Worm (Caenorhabditis elegans): Measurements from ENCODE around the gene B0285.3.

The B0285.3 gene

ce11 chrIII:4380835-4381234, 37.7 kb upstream of the B0285.3 start:
- no peak for TF ChIP-seq dmd-6 (GFP tag; IDR thresholded peaks at IDR 0.05)
- no peak for TF ChIP-seq mxl-2 (GFP tag; conservative IDR thresholded peaks at IDR 0.05)
- no peak for TF ChIP-seq ces-1 (GFP tag; optimal IDR thresholded peaks at IDR 0.05)
- TF ChIP-seq nhr-102 (tag; optimal IDR thresholded peaks at IDR 0.05) = no peak
- TF ChIP-seq mes-2 (tag; optimal IDR thresholded peaks at IDR 0.05; ENCODE audit: poor library complexity, severe bottlenecking) = peak; percentile 65

ce11 chrIII:4379717-4380116, 36.6 kb upstream of the B0285.3 start, which contains the start of gene B0284.3:
Gene B0284.3, minus strand, starts transcription at chrIII:4379817.
- TF ChIP-seq dmd-8 (GFP tag; IDR thresholded peaks at IDR 0.05) = no peak
- no peak for TF ChIP-seq F26F4.8 (GFP tag; conservative IDR thresholded peaks at IDR 0.05)
- no peak for TF ChIP-seq attf-4 (tag; optimal IDR thresholded peaks at IDR 0.05)
- TF ChIP-seq spr-3 (GFP tag; optimal IDR thresholded peaks at IDR 0.05) = no peak
- no peak for TF ChIP-seq zfp-3 (GFP tag; conservative IDR thresholded peaks at IDR 0.05)
- TF ChIP-seq zag-1 (tag; optimal IDR thresholded peaks at IDR 0.05) = no peak
- no peak for TF ChIP-seq lin-38 (GFP tag; IDR thresholded peaks at IDR 0.05)
- no peak for TF ChIP-seq Y105C5A.15 (GFP tag; IDR thresholded peaks at IDR 0.05)
- no peak for TF ChIP-seq aly-2 (tag; optimal IDR thresholded peaks at IDR 0.05)
- no peak for TF ChIP-seq snpc-1.2 (GFP tag; IDR thresholded peaks at IDR 0.05)
- TF ChIP-seq ZK546.5 (tag; optimal IDR thresholded peaks at IDR 0.05) = no peak
- no peak for TF ChIP-seq hif-1 (tag; optimal IDR thresholded peaks at IDR 0.05)
- no peak for TF ChIP-seq F10B5.3 (tag; optimal IDR thresholded peaks at IDR 0.05)
- TF ChIP-seq unc-39 (tag; optimal IDR thresholded peaks at IDR 0.05) = no peak
- TF ChIP-seq fos-1 (tag; optimal IDR thresholded peaks at IDR 0.05) = no peak
- TF ChIP-seq ceh-44 (GFP tag; IDR thresholded peaks at IDR 0.05) = no peak
- no peak for TF ChIP-seq dve-1 (tag; optimal IDR thresholded peaks at IDR 0.05; ENCODE audit: insufficient read depth)
- TF ChIP-seq mes-2 (tag; optimal IDR thresholded peaks at IDR 0.05; ENCODE audit: poor library complexity, severe bottlenecking) = no peak
- TF ChIP-seq dpl-1 (GFP tag; optimal IDR thresholded peaks at IDR 0.05) = no peak
- no peak for TF ChIP-seq mxl-2 (GFP tag; conservative IDR thresholded peaks at IDR 0.05)

DNA sequence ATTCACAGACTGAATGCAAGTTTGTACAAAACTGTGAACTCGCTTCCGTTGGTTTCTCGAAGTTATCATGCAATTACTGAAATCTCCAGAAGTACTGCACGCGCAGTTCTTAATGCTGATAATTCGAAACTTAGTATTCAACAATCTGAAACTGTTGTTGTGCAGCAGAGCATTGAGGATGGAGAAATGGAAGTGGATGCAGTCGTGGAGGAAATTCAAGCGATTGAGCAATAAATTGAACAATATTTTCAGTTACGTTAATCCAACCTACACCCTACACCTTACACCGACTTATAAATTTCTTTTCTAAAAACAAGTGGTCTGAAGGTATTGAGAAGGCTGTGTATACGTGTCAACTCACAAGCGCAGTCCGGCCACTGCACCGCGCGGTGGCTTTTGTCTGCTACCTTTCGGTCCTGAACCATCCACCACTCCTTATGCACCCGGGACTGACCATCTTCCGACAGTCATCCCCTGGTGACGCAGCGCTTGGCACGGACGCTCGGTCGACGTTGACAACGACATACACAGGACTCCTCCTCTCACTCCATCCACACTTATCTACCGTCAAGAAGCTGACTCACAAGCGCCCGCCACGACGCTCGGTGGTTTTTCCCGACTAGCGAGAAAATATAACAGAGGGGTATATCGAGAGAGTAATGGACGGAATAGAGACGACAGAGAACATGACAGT, 35.6 kb upstream of the B0285.3 start:
- TF ChIP-seq lir-3 (tag; optimal IDR thresholded peaks at IDR 0.05) (peak; percentile 75), mxl-2 (GFP tag; conservative IDR thresholded peaks at IDR 0.05) (0 out of 2 replicates have a peak, but pooled peaks have one; percentile 56), D1046.2 (GFP tag; IDR thresholded peaks at IDR 0.05) (peak; percentile 8; the same call in 1 of the 2 replicates), T26A8.4 (GFP tag; IDR thresholded peaks at IDR 0.05) (peak; percentile 89), F37D6.2 (tag; optimal IDR thresholded peaks at IDR 0.05) (peak; percentile 34), lin-29 (GFP tag; IDR thresholded peaks at IDR 0.05) (0 out of 2 replicates have a peak, but pooled peaks have one; percentile 16), hif-1 (tag; optimal IDR thresholded peaks at IDR 0.05) (peak in 1 of 2 experiments; percentile 54), mes-2 (tag; optimal IDR thresholded peaks at IDR 0.05; ENCODE audit: poor library complexity, severe bottlenecking) (peak; percentile 62), ZK337.2 (GFP tag; IDR thresholded peaks at IDR 0.05) (peak; percentile 70; the same call in 1 of the 2 replicates), Y5F2A.4 (GFP tag; optimal IDR thresholded peaks at IDR 0.05) (peak; percentile 19), daf-16 (GFP tag; optimal IDR thresholded peaks at IDR 0.05) (peak in 1 of 2 experiments; percentile 48), daf-16 (tag; optimal IDR thresholded peaks at IDR 0.05) (peak; percentile 40), spr-1 (tag; optimal IDR thresholded peaks at IDR 0.05) (peak; percentile 77), dmd-8 (GFP tag; IDR thresholded peaks at IDR 0.05) (peak; percentile 75; the same call in 1 of the 2 replicates), zip-11 (GFP tag; IDR thresholded peaks at IDR 0.05) (peak; percentile 46; the same call in 1 of the 2 replicates), ceh-44 (GFP tag; IDR thresholded peaks at IDR 0.05) (peak; percentile 37; the same call in 1 of the 2 replicates), zfp-3 (GFP tag; conservative IDR thresholded peaks at IDR 0.05) (0 out of 2 replicates have a peak, but pooled peaks have one; percentile 34), lin-13 (GFP tag; optimal IDR thresholded peaks at IDR 0.05) (peak; percentile 38), nhr-42 (GFP tag; IDR thresholded peaks at IDR 0.05) (peak; percentile 68), dmd-6 (GFP tag; IDR thresholded peaks at IDR 0.05) (peak; percentile 63), F49E8.2 (tag; optimal IDR thresholded peaks at IDR 0.05; ENCODE audit: borderline replicate concordance) (peak; percentile 2), nhr-41 (GFP tag; IDR thresholded peaks at IDR 0.05) (peak; percentile 78), duxl-1 (tag; optimal IDR thresholded peaks at IDR 0.05; ENCODE audit: poor library complexity) (peak; percentile 79), madf-9 (GFP tag; conservative IDR thresholded peaks at IDR 0.05) (peak; percentile 56; the same call in 1 of the 2 replicates), F10B5.3 (tag; optimal IDR thresholded peaks at IDR 0.05) (peak; percentile 68), nhr-28 (tag; optimal IDR thresholded peaks at IDR 0.05) (peak; percentile 18), lin-1 (GFP tag; IDR thresholded peaks at IDR 0.05) (peak; percentile 63), saeg-2 (GFP tag; IDR thresholded peaks at IDR 0.05) (0 out of 2 replicates have a peak, but pooled peaks have one; percentile 68), nhr-102 (tag; optimal IDR thresholded peaks at IDR 0.05) (peak; percentile 61), F44E2.7 (GFP tag; IDR thresholded peaks at IDR 0.05) (peak; percentile 68; the same call in 1 of the 2 replicates)

All from whole organism, L4 larva.